Worm (Caenorhabditis elegans) whole organism, L4 larva: ENCODE measurements around the gene W03G11.3.

Experiments
- F10B5.3 ChIP-seq: sonication (generic microtip); optimal IDR thresholded peaks from 2 replicates; lab custom pipeline; 2016; ENCODE audit warnings: mild to moderate bottlenecking, missing genetic modification characterization, missing compliant biosample characterization
- F26F4.8 ChIP-seq: fragments of 200-800 bp; sonication (Bioruptor generic); conservative IDR thresholded peaks from 2 replicates; pipeline ENCODE4 v1.3.6; 2022; ENCODE audit warnings: missing genetic modification characterization, missing compliant biosample characterization
- F37D6.2 ChIP-seq: sonication (generic microtip); optimal IDR thresholded peaks from 2 replicates; lab custom pipeline; 2016; ENCODE audit warnings: mild to moderate bottlenecking, missing genetic modification characterization, missing compliant biosample characterization
- Y48G9A.11 ChIP-seq: fragments of 200-800 bp; sonication (Bioruptor generic); IDR thresholded peaks from 2 replicates; pipeline ENCODE4 v1.3.6; 2022; ENCODE audit warnings: missing genetic modification reagents, missing genetic modification characterization, missing compliant biosample characterization
- Y5F2A.4 ChIP-seq: fragments of 200-800 bp; sonication (Bioruptor generic); optimal IDR thresholded peaks from 2 replicates; lab custom pipeline; 2018; ENCODE audit warnings: mild to moderate bottlenecking, missing genetic modification characterization, missing compliant biosample characterization
- ZK337.2 ChIP-seq: fragments of 200-800 bp; sonication (Bioruptor generic); IDR thresholded peaks from 2 replicates; pipeline ENCODE4 v1.3.6; 2022; ENCODE audit warnings: missing genetic modification reagents, missing genetic modification characterization, missing compliant biosample characterization
- ZK546.5 ChIP-seq, 2 experiments: sonication (generic microtip); optimal IDR thresholded peaks; 2 replicates each; lab custom pipeline; 2017; ENCODE audit warnings: missing biosample characterization in 2 of 2, missing genetic modification characterization in 2 of 2
- aly-2 ChIP-seq: sonication (generic microtip); optimal IDR thresholded peaks from 2 replicates; lab custom pipeline; 2018; ENCODE audit warnings: missing biosample characterization, missing genetic modification characterization
- ama-1 ChIP-seq: fragments of 150-350 bp; optimal IDR thresholded peaks from 2 replicates; lab custom pipeline; 2014; ENCODE audit warnings: inconsistent platforms, mixed read lengths
- ceh-20 ChIP-seq: fragments of 200-800 bp; sonication (Bioruptor generic); IDR thresholded peaks from 2 replicates; pipeline ENCODE4 v1.3.6; 2022; ENCODE audit warnings: missing genetic modification reagents, missing genetic modification characterization, missing compliant biosample characterization
- ceh-28 ChIP-seq: fragments of 150-350 bp; optimal IDR thresholded peaks from 2 replicates; lab custom pipeline; 2014; ENCODE audit warnings: missing biosample characterization, missing genetic modification reagents, missing genetic modification characterization
- ceh-32 ChIP-seq: sonication (generic microtip); optimal IDR thresholded peaks from 2 replicates; lab custom pipeline; 2016; ENCODE audit warnings: mild to moderate bottlenecking, missing genetic modification characterization, missing compliant biosample characterization; ENCODE audit not compliant: poor library complexity
- ces-1 ChIP-seq: fragments of 150-350 bp; sonication (generic microtip); optimal IDR thresholded peaks from 4 replicates; lab custom pipeline; 2014; ENCODE audit warnings: missing biosample characterization, missing genetic modification reagents, missing genetic modification characterization
- cey-2 ChIP-seq: sonication (generic microtip); optimal IDR thresholded peaks from 3 replicates; lab custom pipeline; 2017; ENCODE audit warnings: missing genetic modification characterization, mild to moderate bottlenecking, missing compliant biosample characterization, antibody characterized with exemption, borderline replicate concordance; ENCODE audit not compliant: insufficient read depth
- ctbp-1 ChIP-seq: fragments of 200-800 bp; sonication (Bioruptor generic); IDR thresholded peaks from 2 replicates; pipeline ENCODE4 v1.3.6; 2022; ENCODE audit warnings: missing genetic modification reagents, missing genetic modification characterization, missing compliant biosample characterization
- daf-12 ChIP-seq: fragments of 150-350 bp; optimal IDR thresholded peaks from 2 replicates; lab custom pipeline; 2014; ENCODE audit warnings: missing biosample characterization, missing genetic modification reagents, missing genetic modification characterization
- daf-19 ChIP-seq: fragments of 200-800 bp; sonication (Bioruptor generic); conservative IDR thresholded peaks from 2 replicates; pipeline ENCODE4 v1.3.6; 2022; ENCODE audit warnings: missing genetic modification characterization, missing compliant biosample characterization
- dmd-9 ChIP-seq: fragments of 200-800 bp; sonication (Bioruptor generic); IDR thresholded peaks from 2 replicates; pipeline ENCODE4 v1.3.6; 2022; ENCODE audit warnings: missing genetic modification reagents, missing genetic modification characterization, missing compliant biosample characterization
- dpl-1 ChIP-seq: fragments of 150-350 bp; optimal IDR thresholded peaks from 2 replicates; lab custom pipeline; 2014; ENCODE audit warnings: missing biosample characterization, missing genetic modification reagents, missing genetic modification characterization
- dve-1 ChIP-seq: sonication (generic microtip); optimal IDR thresholded peaks from 2 replicates; lab custom pipeline; 2017; ENCODE audit warnings: antibody characterized with exemption, mild to moderate bottlenecking, missing genetic modification characterization, missing compliant biosample characterization; ENCODE audit not compliant: insufficient read depth
- egl-27 ChIP-seq: sonication (generic microtip); optimal IDR thresholded peaks from 3 replicates; lab custom pipeline; 2017; ENCODE audit warnings: missing biosample characterization, missing genetic modification reagents, missing genetic modification characterization
- egl-43 ChIP-seq: fragments of 200-800 bp; sonication (Bioruptor generic); IDR thresholded peaks from 2 replicates; pipeline ENCODE4 v1.3.6; 2022; ENCODE audit warnings: missing genetic modification reagents, missing genetic modification characterization, missing compliant biosample characterization
- fkh-10 ChIP-seq: fragments of 150-350 bp; optimal IDR thresholded peaks from 2 replicates; lab custom pipeline; 2014; ENCODE audit warnings: missing biosample characterization, missing genetic modification reagents, missing genetic modification characterization
- fos-1 ChIP-seq: fragments of 150-350 bp; optimal IDR thresholded peaks from 2 replicates; lab custom pipeline; 2014; ENCODE audit warnings: missing biosample characterization, missing genetic modification characterization
- gei-8 ChIP-seq: fragments of 200-800 bp; sonication (Bioruptor generic); optimal IDR thresholded peaks from 2 replicates; lab custom pipeline; 2018; ENCODE audit warnings: mild to moderate bottlenecking, missing genetic modification characterization, missing compliant biosample characterization
- hmg-1.1 ChIP-seq: fragments of 200-800 bp; sonication (Bioruptor generic); IDR thresholded peaks from 2 replicates; pipeline ENCODE4 v1.3.6; 2022; ENCODE audit warnings: missing genetic modification reagents, missing genetic modification characterization, missing compliant biosample characterization
- jun-1 ChIP-seq: fragments of 150-350 bp; optimal IDR thresholded peaks from 2 replicates; lab custom pipeline; 2014; ENCODE audit warnings: missing biosample characterization, missing genetic modification reagents, missing genetic modification characterization
- lim-7 ChIP-seq: fragments of 200-800 bp; sonication (Bioruptor generic); IDR thresholded peaks from 2 replicates; pipeline ENCODE4 v1.3.6; 2022; ENCODE audit warnings: missing genetic modification characterization, missing compliant biosample characterization
- lin-1 ChIP-seq: fragments of 200-800 bp; sonication (Bioruptor generic); IDR thresholded peaks from 2 replicates; pipeline ENCODE4 v1.3.6; 2022; ENCODE audit warnings: missing genetic modification reagents, missing genetic modification characterization, missing compliant biosample characterization
- lin-13 ChIP-seq: fragments of 150-350 bp; optimal IDR thresholded peaks from 2 replicates; lab custom pipeline; 2014; ENCODE audit warnings: missing biosample characterization, missing genetic modification reagents, missing genetic modification characterization
- lin-15B ChIP-seq: fragments of 150-350 bp; sonication (generic microtip); optimal IDR thresholded peaks from 3 replicates; lab custom pipeline; 2014; ENCODE audit warnings: missing biosample characterization, missing genetic modification characterization
- mep-1 ChIP-seq: fragments of 150-350 bp; sonication (generic microtip); optimal IDR thresholded peaks from 3 replicates; lab custom pipeline; 2014; ENCODE audit warnings: missing biosample characterization, missing genetic modification characterization
- mes-2 ChIP-seq: sonication (generic microtip); optimal IDR thresholded peaks from 2 replicates; lab custom pipeline; 2016; ENCODE audit warnings: missing genotype, mild to moderate bottlenecking, missing genetic modification characterization, missing compliant biosample characterization; ENCODE audit not compliant: poor library complexity, severe bottlenecking
- nhr-10 ChIP-seq: fragments of 150-350 bp; optimal IDR thresholded peaks from 2 replicates; lab custom pipeline; 2014; ENCODE audit warnings: missing biosample characterization, missing genetic modification characterization
- nhr-102 ChIP-seq: sonication (generic microtip); optimal IDR thresholded peaks from 2 replicates; lab custom pipeline; 2016; ENCODE audit warnings: mild to moderate bottlenecking, missing genetic modification characterization, moderate library complexity, missing compliant biosample characterization
- nhr-111 ChIP-seq: fragments of 200-800 bp; sonication (Bioruptor generic); optimal IDR thresholded peaks from 2 replicates; lab custom pipeline; 2018; ENCODE audit warnings: mild to moderate bottlenecking, missing genetic modification characterization, missing compliant biosample characterization
- nhr-237 ChIP-seq: sonication (generic microtip); optimal IDR thresholded peaks from 2 replicates; lab custom pipeline; 2017; ENCODE audit warnings: missing biosample characterization, missing genetic modification characterization
- nhr-42 ChIP-seq: fragments of 200-800 bp; sonication (Bioruptor generic); IDR thresholded peaks from 2 replicates; pipeline ENCODE4 v1.3.6; 2022; ENCODE audit warnings: missing genetic modification characterization, missing compliant biosample characterization
- nhr-6 ChIP-seq: fragments of 150-350 bp; optimal IDR thresholded peaks from 2 replicates; lab custom pipeline; 2014; ENCODE audit warnings: missing biosample characterization, missing genetic modification characterization
- nhr-76 ChIP-seq: fragments of 150-350 bp; optimal IDR thresholded peaks from 2 replicates; lab custom pipeline; 2014; ENCODE audit warnings: missing biosample characterization, missing genetic modification characterization
- pqm-1 ChIP-seq: sonication (generic microtip); optimal IDR thresholded peaks from 2 replicates; lab custom pipeline; 2017; ENCODE audit warnings: missing biosample characterization, missing genetic modification characterization
- rbr-2 ChIP-seq: sonication (generic microtip); optimal IDR thresholded peaks from 2 replicates; lab custom pipeline; 2016; ENCODE audit warnings: missing genotype, missing genetic modification characterization, missing compliant biosample characterization
- saeg-2 ChIP-seq: fragments of 200-800 bp; sonication (Bioruptor generic); IDR thresholded peaks from 2 replicates; pipeline ENCODE4 v1.3.6; 2022; ENCODE audit warnings: missing genetic modification reagents, missing genetic modification characterization, missing compliant biosample characterization
- skn-1 ChIP-seq: fragments of 150-350 bp; optimal IDR thresholded peaks from 2 replicates; lab custom pipeline; 2014; ENCODE audit warnings: missing biosample characterization, missing genetic modification characterization
- snpc-1.2 ChIP-seq: fragments of 200-800 bp; sonication (Bioruptor generic); IDR thresholded peaks from 2 replicates; pipeline ENCODE4 v1.3.6; 2022; ENCODE audit warnings: missing genetic modification reagents, missing genetic modification characterization, missing compliant biosample characterization
- snpc-4 ChIP-seq: fragments of 150-350 bp; optimal IDR thresholded peaks from 2 replicates; lab custom pipeline; 2014; ENCODE audit warnings: missing biosample characterization, missing genetic modification characterization
- tra-1 ChIP-seq: fragments of 200-800 bp; sonication (Bioruptor generic); IDR thresholded peaks from 2 replicates; pipeline ENCODE4 v1.3.6; 2022; ENCODE audit warnings: missing genetic modification reagents, missing genetic modification characterization, missing compliant biosample characterization
- unc-130 ChIP-seq: sonication (generic microtip); optimal IDR thresholded peaks from 2 replicates; lab custom pipeline; 2016; ENCODE audit warnings: missing genetic modification reagents, missing genetic modification characterization, missing compliant biosample characterization
- unc-62 ChIP-seq, 3 experiments: fragments of 150-350 bp in 1 of 3; sonication (generic microtip); optimal IDR thresholded peaks in 2 of 3; peaks in 1 of 3; 1 replicate in 1 of 3; 2 replicates in 2 of 3; lab custom pipeline; 2014 to 2017; ENCODE audit warnings: missing biosample characterization in 3 of 3, missing genetic modification characterization in 3 of 3, missing genetic modification reagents in 3 of 3, missing genotype in 1 of 3
- vab-7 ChIP-seq: fragments of 200-800 bp; sonication (Bioruptor generic); IDR thresholded peaks from 2 replicates; pipeline ENCODE4 v1.3.6; 2022; ENCODE audit warnings: missing genetic modification reagents, missing genetic modification characterization, missing compliant biosample characterization
- zfp-3 ChIP-seq: fragments of 200-800 bp; sonication (Bioruptor generic); conservative IDR thresholded peaks from 2 replicates; pipeline ENCODE4 v1.3.6; 2022; ENCODE audit warnings: missing genetic modification reagents, missing genetic modification characterization, missing compliant biosample characterization

The W03G11.3 gene

DNA sequence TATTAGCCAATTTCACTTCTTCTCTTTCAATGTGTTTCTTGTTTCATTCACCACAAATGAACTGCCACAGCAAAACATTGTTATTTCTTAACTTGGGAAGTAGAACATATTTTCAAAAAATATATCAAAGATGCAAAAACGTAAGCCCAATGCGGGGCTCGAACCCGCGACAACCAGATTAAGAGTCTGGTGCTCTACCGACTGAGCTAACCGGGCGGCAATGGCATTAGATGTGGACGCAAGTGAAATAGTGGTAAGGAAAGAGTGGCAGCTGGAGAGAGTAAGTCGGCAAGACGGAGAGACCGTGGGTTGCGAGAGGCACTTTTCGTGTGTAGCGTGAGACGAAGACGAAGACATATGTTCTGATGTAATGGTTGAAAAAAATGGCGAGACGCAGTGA is 2.4 kb upstream of the W03G11.3 start (continued):
- TF ChIP-seq ces-1 (GFP tag; lab: Kevin White, UChicago) (peak; percentile 77), daf-19 (peak; percentile 94), gei-8 (GFP tag; lab: Kevin White, UChicago) (peak; percentile 83), zfp-3 (GFP tag; lab: Robert Waterston, UW) (peak; percentile 76; the same call in 1 of the 2 replicates), snpc-1.2 (GFP tag; lab: Robert Waterston, UW) (peak; percentile 93), lim-7 (GFP tag; lab: Robert Waterston, UW) (peak; percentile 98), rbr-2 (tag; lab: Kevin White, UChicago) (peak; percentile 86), snpc-4 (no peak), Y48G9A.11 (GFP tag; lab: Robert Waterston, UW) (peak; percentile 74), unc-62 (GFP tag; optimal IDR thresholded peaks at IDR 0.05 in 1 of 2; lab: Kevin White, UChicago) (peak in 1 of 2 experiments; percentile 97), unc-62 (tag; optimal IDR thresholded peaks at IDR 0.05; lab: Kevin White, UChicago) (no peak), F10B5.3 (tag; lab: Kevin White, UChicago) (peak; percentile 82), cey-2 (tag; lab: Kevin White, UChicago) (peak; percentile 84), dpl-1 (GFP tag; lab: Kevin White, UChicago) (no peak), ama-1 (lab: Kevin White, UChicago) (no peak), hmg-1.1 (peak; percentile 97), lin-13 (GFP tag; lab: Kevin White, UChicago) (peak; percentile 37), lin-1 (GFP tag; lab: Robert Waterston, UW) (peak; percentile 92), dmd-9 (peak; percentile 70; the same call in 1 of the 2 replicates), ceh-28 (no peak), nhr-6 (peak; percentile 59), ZK546.5 (tag; optimal IDR thresholded peaks at IDR 0.05; lab: Kevin White, UChicago) (no peak), daf-12 (tag; lab: Kevin White, UChicago) (no peak), F26F4.8 (no peak; the same call in 1 of the 2 replicates), nhr-102 (tag; lab: Kevin White, UChicago) (peak; percentile 79), nhr-237 (no peak), fos-1 (no peak), aly-2 (tag; lab: Kevin White, UChicago) (no peak), nhr-76 (tag; lab: Kevin White, UChicago) (no peak), nhr-111 (GFP tag; lab: Kevin White, UChicago) (peak; percentile 92), tra-1 (GFP tag; lab: Robert Waterston, UW) (peak; percentile 93), nhr-42 (GFP tag; lab: Robert Waterston, UW) (peak; percentile 77; the same call in 1 of the 2 replicates), pqm-1 (tag; lab: Kevin White, UChicago) (no peak), mep-1 (tag; lab: Kevin White, UChicago) (no peak), ctbp-1 (peak; percentile 97), F37D6.2 (tag; lab: Kevin White, UChicago) (peak; percentile 78), fkh-10 (peak; percentile 65), ZK337.2 (GFP tag; lab: Robert Waterston, UW) (peak; percentile 80), lin-15B (no peak), egl-43 (no peak), jun-1 (tag; lab: Kevin White, UChicago) (peak; percentile 73), nhr-10 (tag; lab: Kevin White, UChicago) (no peak), skn-1 (peak; percentile 19), Y5F2A.4 (GFP tag; lab: Kevin White, UChicago) (peak; percentile 84), ceh-20 (GFP tag; lab: Robert Waterston, UW) (peak; percentile 87), egl-27 (tag; lab: Kevin White, UChicago) (no peak), saeg-2 (GFP tag; lab: Robert Waterston, UW) (peak; percentile 72; the same call in 1 of the 2 replicates), dve-1 (tag; lab: Kevin White, UChicago) (peak; percentile 85), mes-2 (tag; lab: Kevin White, UChicago) (no peak), ceh-32 (tag; lab: Kevin White, UChicago) (peak; percentile 71), vab-7 (GFP tag; lab: Robert Waterston, UW) (peak; percentile 97), unc-130 (GFP tag; lab: Kevin White, UChicago) (peak; percentile 69)
